Worm (Caenorhabditis elegans): ENCODE results near the gene tmem-120.

ce11 chrIII:1495863-1496445 lies 21.8 kb downstream of the tmem-120 start, which contains the start of the genes ave-1 and M01G5.1:
- TF ChIP-seq nhr-120 (GFP tag; IDR thresholded peaks at IDR 0.05) (no peak), ceh-58 (GFP tag; IDR thresholded peaks at IDR 0.05) (no peak), nfya-1 (tag; optimal IDR thresholded peaks at IDR 0.05; ENCODE audit: borderline replicate concordance, insufficient read depth) (no peak), K11D2.4 (GFP tag; IDR thresholded peaks at IDR 0.05) (no peak), him-1 (tag; optimal IDR thresholded peaks at IDR 0.05) (no peak), unc-62 (GFP tag; optimal IDR thresholded peaks at IDR 0.05) (no peak), F22D6.2 (tag; optimal IDR thresholded peaks at IDR 0.05) (no peak), madf-3 (GFP tag; IDR thresholded peaks at IDR 0.05) (no peak), dpff-1 (tag; optimal IDR thresholded peaks at IDR 0.05) (no peak), lsl-1 (GFP tag; optimal IDR thresholded peaks at IDR 0.05) (peak; percentile 92), snpc-4 (GFP tag; optimal IDR thresholded peaks at IDR 0.05) (no peak), snpc-4 (tag; optimal IDR thresholded peaks at IDR 0.05) (peak in 1 of 4 experiments; percentile 2), attf-3 (GFP tag; conservative IDR thresholded peaks at IDR 0.05) (no peak), ama-1 (optimal IDR thresholded peaks at IDR 0.05) (no peak), ama-1 (GFP tag; optimal IDR thresholded peaks at IDR 0.05) (no peak)
